Worm (Caenorhabditis elegans) whole organism, L4/young adult: Measurements from ENCODE around the gene glb-31.

Experiments
- W03F9.2 ChIP-seq: fragments of 150-350 bp; optimal IDR thresholded peaks from 2 replicates; lab custom pipeline; 2014; ENCODE audit warnings: missing biosample characterization, missing genetic modification characterization
- him-1 ChIP-seq: sonication (generic microtip); optimal IDR thresholded peaks from 2 replicates; lab custom pipeline; 2016; ENCODE audit warnings: missing genotype, missing genetic modification reagents, missing genetic modification characterization, missing compliant biosample characterization

DNA sequence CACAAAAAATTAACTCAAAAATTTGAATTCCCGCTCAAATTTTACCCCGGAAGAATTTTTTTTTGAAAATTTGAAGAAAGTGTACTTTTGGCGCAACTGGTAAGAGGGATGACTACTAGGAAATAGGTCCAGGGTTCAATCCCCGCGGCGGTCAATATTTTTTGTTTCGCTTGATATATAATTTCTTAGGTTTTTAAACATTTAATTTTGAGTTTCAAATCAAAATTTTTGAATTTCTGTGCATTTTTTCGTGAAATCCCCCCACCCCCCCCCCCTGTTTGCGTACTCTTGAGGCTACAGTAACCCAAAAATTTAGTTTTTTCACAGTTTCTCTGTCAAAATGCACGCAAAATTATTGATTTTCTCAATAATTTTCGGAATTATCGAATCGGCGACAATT lies 3.3 kb downstream of the glb-31 start, which contains the start of gene Y57G7A.1:
- no peak for TF ChIP-seq W03F9.2
- no peak for TF ChIP-seq him-1
